Worm (Caenorhabditis elegans) whole organism, young adult: ENCODE results near the gene F54E12.2.

Source experiments
- B0336.3 ChIP-seq: fragments of 200-800 bp; sonication (Bioruptor generic); IDR thresholded peaks from 2 replicates; pipeline ENCODE4 v1.3.6; 2022; ENCODE audit warnings: missing genetic modification characterization, missing compliant biosample characterization
- F23B12.7 ChIP-seq: sonication (generic microtip); optimal IDR thresholded peaks from 2 replicates; lab custom pipeline; 2017; ENCODE audit warnings: missing genetic modification characterization, mild to moderate bottlenecking, missing compliant biosample characterization, antibody characterized with exemption, moderate library complexity; ENCODE audit not compliant: insufficient read depth
- F33H1.4 ChIP-seq: fragments of 200-800 bp; sonication (Bioruptor generic); IDR thresholded peaks from 2 replicates; pipeline ENCODE4 v1.3.6; 2022; ENCODE audit warnings: missing genetic modification reagents, missing genetic modification characterization, missing compliant biosample characterization
- F39B2.1 ChIP-seq: fragments of 200-800 bp; sonication (Bioruptor generic); IDR thresholded peaks from 2 replicates; pipeline ENCODE4 v1.3.6; 2022; ENCODE audit warnings: missing genetic modification reagents, missing genetic modification characterization, missing compliant biosample characterization
- F55B11.4 ChIP-seq: sonication (generic microtip); optimal IDR thresholded peaks from 2 replicates; lab custom pipeline; 2016; ENCODE audit warnings: missing compliant biosample characterization, missing genetic modification characterization, borderline replicate concordance; ENCODE audit not compliant: insufficient read depth
- Y53G8AR.9 ChIP-seq: fragments of 200-800 bp; sonication (Bioruptor generic); conservative IDR thresholded peaks from 2 replicates; pipeline ENCODE4 v1.3.6; 2022; ENCODE audit warnings: missing genetic modification reagents, missing genetic modification characterization, missing compliant biosample characterization
- Y79H2A.3 ChIP-seq: fragments of 200-800 bp; sonication (Bioruptor generic); conservative IDR thresholded peaks from 2 replicates; pipeline ENCODE4 v1.3.6; 2022; ENCODE audit warnings: missing genetic modification reagents, missing genetic modification characterization, missing compliant biosample characterization
- atf-7 ChIP-seq: sonication (generic microtip); optimal IDR thresholded peaks from 2 replicates; lab custom pipeline; 2017; ENCODE audit warnings: mild to moderate bottlenecking, missing genetic modification characterization, missing compliant biosample characterization
- attf-5 ChIP-seq: fragments of 200-800 bp; sonication (Bioruptor generic); optimal IDR thresholded peaks from 2 replicates; lab custom pipeline; 2018; ENCODE audit warnings: mild to moderate bottlenecking, missing genetic modification characterization, missing compliant biosample characterization
- bed-1 ChIP-seq: fragments of 200-800 bp; sonication (Bioruptor generic); IDR thresholded peaks from 2 replicates; pipeline ENCODE4 v1.3.6; 2022; ENCODE audit warnings: missing genetic modification reagents, missing genetic modification characterization, missing compliant biosample characterization
- ccch-3 ChIP-seq: fragments of 200-800 bp; sonication (Bioruptor generic); optimal IDR thresholded peaks from 2 replicates; lab custom pipeline; 2018; ENCODE audit warnings: mild to moderate bottlenecking, missing genetic modification characterization, missing compliant biosample characterization
- cebp-1 ChIP-seq, 2 experiments: fragments of 200-800 bp in 1 of 2; sonication (Bioruptor generic) in 1 of 2; sonication (generic microtip) in 1 of 2; IDR thresholded peaks in 1 of 2; optimal IDR thresholded peaks in 1 of 2; 2 replicates each; pipeline versions ENCODE4 v1.3.6 to Lab custom; 2017 to 2022; ENCODE audit warnings: missing compliant biosample characterization in 2 of 2, missing genetic modification characterization in 2 of 2, mild to moderate bottlenecking in 1 of 2, missing genetic modification reagents in 1 of 2, moderate library complexity in 1 of 2
- ceh-27 ChIP-seq: fragments of 200-800 bp; sonication (Bioruptor generic); optimal IDR thresholded peaks from 2 replicates; lab custom pipeline; 2018; ENCODE audit warnings: mild to moderate bottlenecking, missing genetic modification characterization, moderate library complexity, missing compliant biosample characterization
- ceh-79 ChIP-seq: sonication (generic microtip); optimal IDR thresholded peaks from 2 replicates; lab custom pipeline; 2017; ENCODE audit warnings: mild to moderate bottlenecking, missing genetic modification characterization, missing compliant biosample characterization
- ceh-91 ChIP-seq: fragments of 200-800 bp; sonication (Bioruptor generic); IDR thresholded peaks from 2 replicates; pipeline ENCODE4 v1.3.6; 2022; ENCODE audit warnings: missing genetic modification reagents, missing genetic modification characterization, missing compliant biosample characterization
- efl-1 ChIP-seq: fragments of 150-350 bp; optimal IDR thresholded peaks from 2 replicates; lab custom pipeline; 2014; ENCODE audit warnings: missing biosample characterization, missing genetic modification reagents, missing genetic modification characterization
- egl-18 ChIP-seq: fragments of 200-800 bp; sonication (Bioruptor generic); IDR thresholded peaks from 2 replicates; pipeline ENCODE4 v1.3.6; 2022; ENCODE audit warnings: missing genetic modification reagents, missing genetic modification characterization, missing compliant biosample characterization
- egl-44 ChIP-seq: fragments of 200-800 bp; sonication (Bioruptor generic); IDR thresholded peaks from 2 replicates; pipeline ENCODE4 v1.3.6; 2022; ENCODE audit warnings: missing genetic modification reagents, missing genetic modification characterization, missing compliant biosample characterization
- ets-4 ChIP-seq: fragments of 200-800 bp; sonication (Bioruptor generic); optimal IDR thresholded peaks from 2 replicates; lab custom pipeline; 2018; ENCODE audit warnings: mild to moderate bottlenecking, missing genetic modification characterization, missing compliant biosample characterization
- hlh-26 ChIP-seq: fragments of 200-800 bp; sonication (Bioruptor generic); conservative IDR thresholded peaks from 2 replicates; pipeline ENCODE4 v1.3.6; 2022; ENCODE audit warnings: missing genetic modification reagents, missing genetic modification characterization, missing compliant biosample characterization
- hmg-1.2 ChIP-seq: fragments of 200-800 bp; sonication (Bioruptor generic); IDR thresholded peaks from 2 replicates; pipeline ENCODE4 v1.3.6; 2022; ENCODE audit warnings: missing genetic modification reagents, missing genetic modification characterization, missing compliant biosample characterization
- hsf-1 ChIP-seq: fragments of 200-800 bp; sonication (Bioruptor generic); IDR thresholded peaks from 2 replicates; pipeline ENCODE4 v1.3.6; 2022; ENCODE audit warnings: missing genetic modification reagents, missing genetic modification characterization, missing compliant biosample characterization
- let-607 ChIP-seq, 2 experiments: fragments of 200-800 bp in 1 of 2; sonication (Bioruptor generic) in 1 of 2; sonication (generic microtip) in 1 of 2; optimal IDR thresholded peaks; 2 replicates each; lab custom pipeline; 2016 to 2018; ENCODE audit warnings: mild to moderate bottlenecking in 2 of 2, missing compliant biosample characterization in 2 of 2, missing genetic modification characterization in 2 of 2, moderate library complexity in 2 of 2, missing genotype in 1 of 2
- lir-1 ChIP-seq: fragments of 200-800 bp; sonication (Bioruptor generic); conservative IDR thresholded peaks from 2 replicates; pipeline ENCODE4 v1.3.6; 2022; ENCODE audit warnings: missing genetic modification reagents, missing genetic modification characterization, missing compliant biosample characterization
- lsl-1 ChIP-seq: fragments of 200-800 bp; sonication (Bioruptor generic); optimal IDR thresholded peaks from 2 replicates; lab custom pipeline; 2018; ENCODE audit warnings: mild to moderate bottlenecking, missing genetic modification characterization, moderate library complexity, missing compliant biosample characterization
- madf-3 ChIP-seq: fragments of 200-800 bp; sonication (Bioruptor generic); IDR thresholded peaks from 2 replicates; pipeline ENCODE4 v1.3.6; 2022; ENCODE audit warnings: missing genetic modification reagents, missing genetic modification characterization, missing compliant biosample characterization
- mcd-1 ChIP-seq: fragments of 200-800 bp; sonication (Bioruptor generic); IDR thresholded peaks from 2 replicates; pipeline ENCODE4 v1.3.6; 2022; ENCODE audit warnings: missing genetic modification reagents, missing genetic modification characterization, missing compliant biosample characterization
- nhr-80 ChIP-seq: sonication (generic microtip); optimal IDR thresholded peaks from 2 replicates; lab custom pipeline; 2016; ENCODE audit warnings: missing genetic modification characterization, missing compliant biosample characterization
- nhr-90 ChIP-seq: sonication (generic microtip); optimal IDR thresholded peaks from 2 replicates; lab custom pipeline; 2016; ENCODE audit warnings: missing genotype, mild to moderate bottlenecking, missing genetic modification characterization, missing compliant biosample characterization
- sdz-38 ChIP-seq: sonication (generic microtip); optimal IDR thresholded peaks from 2 replicates; lab custom pipeline; 2016; ENCODE audit warnings: missing genotype, missing genetic modification characterization, missing compliant biosample characterization
- snpc-1.3 ChIP-seq: sonication (generic microtip); optimal IDR thresholded peaks from 2 replicates; lab custom pipeline; 2017; ENCODE audit warnings: missing genetic modification characterization, mild to moderate bottlenecking, missing compliant biosample characterization, antibody characterized with exemption, moderate library complexity, missing genotype, missing genetic modification reagents; ENCODE audit not compliant: insufficient read depth
- tbx-9 ChIP-seq: sonication (generic microtip); optimal IDR thresholded peaks from 2 replicates; lab custom pipeline; 2016; ENCODE audit warnings: borderline replicate concordance, missing genetic modification characterization, inconsistent platforms, missing compliant biosample characterization
- unc-62 ChIP-seq: fragments of 150-350 bp; optimal IDR thresholded peaks from 2 replicates; lab custom pipeline; 2014; ENCODE audit warnings: missing biosample characterization, missing genetic modification reagents, missing genetic modification characterization
- zim-3 ChIP-seq: sonication (generic microtip); optimal IDR thresholded peaks from 2 replicates; lab custom pipeline; 2017; ENCODE audit warnings: mild to moderate bottlenecking, missing genetic modification characterization, moderate library complexity, missing compliant biosample characterization
- ztf-22 ChIP-seq: fragments of 200-800 bp; sonication (Bioruptor generic); optimal IDR thresholded peaks from 2 replicates; lab custom pipeline; 2018; ENCODE audit warnings: mild to moderate bottlenecking, missing genetic modification characterization, moderate library complexity, missing compliant biosample characterization
- ztf-26 ChIP-seq: sonication (generic microtip); optimal IDR thresholded peaks from 2 replicates; lab custom pipeline; 2017; ENCODE audit warnings: missing genetic modification characterization, missing compliant biosample characterization
- ztf-28 ChIP-seq: fragments of 200-800 bp; sonication (Bioruptor generic); IDR thresholded peaks from 2 replicates; pipeline ENCODE4 v1.3.6; 2022; ENCODE audit warnings: missing genetic modification reagents, missing genetic modification characterization, missing compliant biosample characterization

F54E12.2 gene

DNA sequence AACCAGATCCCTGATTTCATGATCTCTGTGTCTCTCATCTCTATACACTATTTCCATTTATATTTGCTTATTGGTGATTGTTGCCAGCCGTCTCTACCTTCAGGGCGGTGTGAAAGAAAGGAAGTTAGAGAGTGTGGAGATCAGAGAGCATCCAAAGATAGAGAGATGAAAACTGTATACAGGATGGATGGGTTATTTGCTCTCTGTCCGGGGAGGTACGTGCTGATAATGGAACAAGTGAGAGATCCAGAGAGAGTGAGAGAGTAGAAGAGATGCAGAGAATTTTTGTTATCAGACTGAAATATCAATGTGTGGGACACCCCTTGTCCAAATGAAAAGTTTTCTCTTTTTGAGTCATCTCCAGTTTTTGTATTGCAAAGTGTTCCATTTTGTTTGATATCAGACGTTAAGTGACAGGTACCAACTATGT lies 52.9 kb downstream of the F54E12.2 start:
- no peak for TF ChIP-seq ztf-28 (GFP tag; lab: Robert Waterston, UW)
- TF ChIP-seq F23B12.7, result no peak
- TF ChIP-seq hlh-26 (GFP tag; lab: Robert Waterston, UW), result no peak
- TF ChIP-seq lir-1 (GFP tag; lab: Robert Waterston, UW), result no peak
- TF ChIP-seq ceh-79, result no peak
- TF ChIP-seq F33H1.4 (GFP tag; lab: Robert Waterston, UW), result no peak
- peak; percentile 50 for TF ChIP-seq hmg-1.2 (GFP tag; lab: Robert Waterston, UW)
- TF ChIP-seq ztf-22 (GFP tag; lab: Kevin White, UChicago), result peak; percentile 62
- no peak for TF ChIP-seq snpc-1.3 (tag; lab: Kevin White, UChicago)
- TF ChIP-seq efl-1 (GFP tag; lab: Kevin White, UChicago), result no peak
- no peak for TF ChIP-seq F55B11.4 (tag; lab: Kevin White, UChicago)
- no peak for TF ChIP-seq Y79H2A.3
- TF ChIP-seq sdz-38 (tag; lab: Kevin White, UChicago), result no peak
- TF ChIP-seq unc-62 (GFP tag; lab: Kevin White, UChicago), result peak; percentile 52
- TF ChIP-seq cebp-1 (GFP tag; IDR thresholded peaks at IDR 0.05; lab: Robert Waterston, UW), result 0 out of 2 replicates have a peak, but pooled peaks have one; percentile 27
- no peak for TF ChIP-seq cebp-1 (tag; optimal IDR thresholded peaks at IDR 0.05; lab: Kevin White, UChicago)
- TF ChIP-seq ccch-3 (GFP tag; lab: Kevin White, UChicago), result no peak
- peak; percentile 50 for TF ChIP-seq nhr-90 (tag; lab: Kevin White, UChicago)
- TF ChIP-seq B0336.3 (GFP tag; lab: Robert Waterston, UW), result no peak
- no peak for TF ChIP-seq lsl-1 (GFP tag; lab: Kevin White, UChicago)
- no peak for TF ChIP-seq F39B2.1 (GFP tag; lab: Robert Waterston, UW)
- no peak for TF ChIP-seq attf-5
- no peak for TF ChIP-seq Y53G8AR.9
- no peak for TF ChIP-seq let-607 (tag; optimal IDR thresholded peaks at IDR 0.05; lab: Kevin White, UChicago)
- TF ChIP-seq madf-3, result no peak
- TF ChIP-seq ceh-27, result no peak
- no peak for TF ChIP-seq hsf-1 (GFP tag; lab: Robert Waterston, UW)
- no peak for TF ChIP-seq atf-7
- TF ChIP-seq zim-3 (tag; lab: Kevin White, UChicago), result no peak
- TF ChIP-seq tbx-9, result no peak
- TF ChIP-seq ceh-91 (GFP tag; lab: Robert Waterston, UW), result no peak
- no peak for TF ChIP-seq egl-18 (GFP tag; lab: Robert Waterston, UW)
- no peak for TF ChIP-seq mcd-1 (GFP tag; lab: Robert Waterston, UW)
- peak; percentile 98 for TF ChIP-seq nhr-80 (tag; lab: Kevin White, UChicago)
- no peak for TF ChIP-seq ztf-26 (tag; lab: Kevin White, UChicago)
- TF ChIP-seq egl-44 (GFP tag; lab: Robert Waterston, UW), result 0 out of 2 replicates have a peak, but pooled peaks have one; percentile 20
- no peak for TF ChIP-seq bed-1 (GFP tag; lab: Robert Waterston, UW)
- TF ChIP-seq ets-4 (GFP tag; lab: Kevin White, UChicago), result peak; percentile 52
